Worm (Caenorhabditis elegans) whole organism, L4 larva: ENCODE data around the gene Y66D12A.30.

Experiments
- aha-1 ChIP-seq: fragments of 150-350 bp; peaks from one replicate; lab custom pipeline; 2014; ENCODE audit warnings: missing biosample characterization, missing genetic modification characterization
- ces-1 ChIP-seq: fragments of 150-350 bp; sonication (generic microtip); optimal IDR thresholded peaks from 4 replicates; lab custom pipeline; 2014; ENCODE audit warnings: missing biosample characterization, missing genetic modification reagents, missing genetic modification characterization
- egl-27 ChIP-seq: sonication (generic microtip); optimal IDR thresholded peaks from 3 replicates; lab custom pipeline; 2017; ENCODE audit warnings: missing biosample characterization, missing genetic modification reagents, missing genetic modification characterization
- gei-8 ChIP-seq: fragments of 200-800 bp; sonication (Bioruptor generic); optimal IDR thresholded peaks from 2 replicates; lab custom pipeline; 2018; ENCODE audit warnings: mild to moderate bottlenecking, missing genetic modification characterization, missing compliant biosample characterization
- mdl-1 ChIP-seq, 2 experiments: fragments of 150-350 bp in 1 of 2; sonication (generic microtip) in 1 of 2; optimal IDR thresholded peaks; 2 replicates each; lab custom pipeline; 2014 to 2017; ENCODE audit warnings: missing biosample characterization in 2 of 2, missing genetic modification characterization in 2 of 2
- nhr-6 ChIP-seq: fragments of 150-350 bp; optimal IDR thresholded peaks from 2 replicates; lab custom pipeline; 2014; ENCODE audit warnings: missing biosample characterization, missing genetic modification characterization
- nhr-77 ChIP-seq: fragments of 150-350 bp; optimal IDR thresholded peaks from 2 replicates; lab custom pipeline; 2014; ENCODE audit warnings: missing biosample characterization, missing genetic modification characterization
- pha-4 ChIP-seq, 2 experiments: fragments of 150-350 bp in 1 of 2; fragments of 200-800 bp in 1 of 2; sonication (Bioruptor generic) in 1 of 2; IDR thresholded peaks in 1 of 2; optimal IDR thresholded peaks in 1 of 2; 2 replicates each; pipeline versions ENCODE4 v1.3.6 to Lab custom; 2014 to 2022; ENCODE audit warnings: missing genetic modification characterization in 2 of 2, missing genetic modification reagents in 2 of 2, missing biosample characterization in 1 of 2, missing compliant biosample characterization in 1 of 2
- unc-62 ChIP-seq, 3 experiments: fragments of 150-350 bp in 1 of 3; sonication (generic microtip); optimal IDR thresholded peaks in 2 of 3; peaks in 1 of 3; 1 replicate in 1 of 3; 2 replicates in 2 of 3; lab custom pipeline; 2014 to 2017; ENCODE audit warnings: missing biosample characterization in 3 of 3, missing genetic modification characterization in 3 of 3, missing genetic modification reagents in 3 of 3, missing genotype in 1 of 3

DNA sequence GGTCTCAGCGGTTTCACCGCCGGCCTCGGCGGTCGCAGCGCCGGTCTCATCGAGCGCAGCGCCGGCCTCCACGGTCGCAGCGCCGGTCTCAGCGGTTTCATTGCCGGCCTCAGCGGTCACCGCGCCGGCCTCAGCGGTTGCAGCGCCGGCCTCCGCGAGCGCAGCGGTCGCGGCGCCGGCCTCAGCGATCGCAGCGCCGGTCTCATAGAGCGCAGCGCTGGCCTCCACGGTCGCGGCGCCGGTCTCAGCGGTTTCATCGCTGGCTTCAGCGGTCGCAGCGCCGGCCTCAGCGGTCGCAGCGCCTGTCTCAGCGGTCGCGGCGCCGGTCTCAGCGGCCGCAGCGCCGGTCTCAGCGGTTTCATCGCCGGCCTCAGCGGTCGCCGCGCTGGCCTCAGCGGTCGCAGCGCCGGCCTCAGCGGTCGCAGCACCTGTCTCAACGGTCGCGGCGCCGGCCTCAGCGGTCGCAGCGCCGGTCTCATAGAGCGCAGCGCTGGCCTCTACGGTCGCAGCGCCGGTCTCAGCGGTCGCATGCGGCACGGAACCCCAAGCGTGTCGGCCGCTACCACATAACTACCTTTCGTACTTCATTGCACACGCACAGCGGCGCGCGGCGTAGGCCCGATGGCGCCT, 2.1 kb downstream of the Y66D12A.30 start:
- TF ChIP-seq ces-1 (GFP tag; lab: Kevin White, UChicago) (no peak), nhr-6 (tag; lab: Kevin White, UChicago) (no peak), egl-27 (tag; lab: Kevin White, UChicago) (no peak), pha-4 (GFP tag; IDR thresholded peaks at IDR 0.05; lab: Robert Waterston, UW) (peak; percentile 98; the same call in 1 of the 2 replicates), pha-4 (tag; optimal IDR thresholded peaks at IDR 0.05; lab: Kevin White, UChicago) (no peak), mdl-1 (tag; optimal IDR thresholded peaks at IDR 0.05; lab: Kevin White, UChicago) (no peak), nhr-77 (tag; lab: Kevin White, UChicago) (no peak), aha-1 (tag; lab: Kevin White, UChicago) (peak; percentile 62), unc-62 (GFP tag; optimal IDR thresholded peaks at IDR 0.05 in 1 of 2; lab: Kevin White, UChicago) (no peak), unc-62 (tag; optimal IDR thresholded peaks at IDR 0.05; lab: Kevin White, UChicago) (no peak), gei-8 (GFP tag; lab: Kevin White, UChicago) (no peak)
